Worm (Caenorhabditis elegans) whole organism, L2 larva: Measurements from ENCODE around the gene C28H8.2.

Source experiments
- C34F6.9 ChIP-seq: fragments of 150-350 bp; optimal IDR thresholded peaks from 2 replicates; lab custom pipeline; 2014; ENCODE audit warnings: missing biosample characterization, missing genetic modification characterization
- F13H6.1 ChIP-seq: sonication (generic microtip); optimal IDR thresholded peaks from 2 replicates; lab custom pipeline; 2016; ENCODE audit warnings: missing genetic modification characterization, missing compliant biosample characterization
- R02D3.7 ChIP-seq: fragments of 150-350 bp; optimal IDR thresholded peaks from 2 replicates; lab custom pipeline; 2014; ENCODE audit warnings: missing biosample characterization, missing genetic modification characterization
- Y55F3AM.14 ChIP-seq: fragments of 200-800 bp; sonication (Bioruptor generic); optimal IDR thresholded peaks from 2 replicates; lab custom pipeline; 2018; ENCODE audit warnings: mild to moderate bottlenecking, missing genetic modification characterization, missing compliant biosample characterization
- ZK546.5 ChIP-seq: sonication (generic microtip); optimal IDR thresholded peaks from 2 replicates; lab custom pipeline; 2017; ENCODE audit warnings: missing biosample characterization, missing genetic modification characterization
- ama-1 ChIP-seq: fragments of 150-350 bp; optimal IDR thresholded peaks from 2 replicates; lab custom pipeline; 2018; ENCODE audit warnings: inconsistent platforms
- blmp-1 ChIP-seq: sonication (generic microtip); optimal IDR thresholded peaks from 2 replicates; lab custom pipeline; 2017; ENCODE audit warnings: missing genetic modification characterization, mild to moderate bottlenecking, missing compliant biosample characterization, antibody characterized with exemption, moderate library complexity; ENCODE audit not compliant: insufficient read depth
- ceh-16 ChIP-seq: fragments of 150-350 bp; optimal IDR thresholded peaks from 2 replicates; lab custom pipeline; 2014; ENCODE audit warnings: missing biosample characterization, missing genetic modification characterization
- ceh-82 ChIP-seq: fragments of 150-350 bp; optimal IDR thresholded peaks from 2 replicates; lab custom pipeline; 2014; ENCODE audit warnings: missing biosample characterization, missing genetic modification characterization
- crh-2 ChIP-seq: sonication (generic microtip); optimal IDR thresholded peaks from 2 replicates; lab custom pipeline; 2017; ENCODE audit warnings: missing biosample characterization, missing genetic modification characterization
- dmd-4 ChIP-seq: sonication (generic microtip); optimal IDR thresholded peaks from 2 replicates; lab custom pipeline; 2017; ENCODE audit warnings: missing biosample characterization, missing genetic modification characterization
- egl-27 ChIP-seq: sonication (generic microtip); optimal IDR thresholded peaks from 3 replicates; lab custom pipeline; 2017; ENCODE audit warnings: missing biosample characterization, missing genetic modification reagents, missing genetic modification characterization
- elt-1 ChIP-seq: fragments of 150-350 bp; optimal IDR thresholded peaks from 2 replicates; lab custom pipeline; 2014; ENCODE audit warnings: missing biosample characterization, missing genetic modification characterization
- fos-1 ChIP-seq: fragments of 150-350 bp; optimal IDR thresholded peaks from 2 replicates; lab custom pipeline; 2014; ENCODE audit warnings: missing biosample characterization, missing genetic modification characterization
- gmeb-1 ChIP-seq: fragments of 150-350 bp; optimal IDR thresholded peaks from 2 replicates; lab custom pipeline; 2014; ENCODE audit warnings: missing biosample characterization, missing genetic modification characterization
- lin-11 ChIP-seq: fragments of 150-350 bp; sonication (generic microtip); optimal IDR thresholded peaks from 2 replicates; lab custom pipeline; 2014; ENCODE audit warnings: missing biosample characterization, missing genetic modification characterization, inconsistent platforms, mixed read lengths
- lin-39 ChIP-seq: fragments of 150-350 bp; optimal IDR thresholded peaks from 2 replicates; lab custom pipeline; 2014; ENCODE audit warnings: missing biosample characterization, missing genetic modification reagents, missing genetic modification characterization
- lsy-2 ChIP-seq, 2 experiments: fragments of 150-350 bp in 1 of 2; sonication (generic microtip) in 1 of 2; optimal IDR thresholded peaks; 2 replicates each; lab custom pipeline; 2014 to 2017; ENCODE audit warnings: missing biosample characterization in 2 of 2, missing genetic modification characterization in 2 of 2
- mab-5 ChIP-seq: fragments of 150-350 bp; optimal IDR thresholded peaks from 2 replicates; lab custom pipeline; 2014; ENCODE audit warnings: missing biosample characterization, missing genetic modification characterization
- mbf-1 ChIP-seq: sonication (generic microtip); optimal IDR thresholded peaks from 2 replicates; lab custom pipeline; 2017; ENCODE audit warnings: missing biosample characterization, missing genetic modification characterization
- mdl-1 ChIP-seq, 2 experiments: fragments of 150-350 bp in 1 of 2; sonication (generic microtip) in 1 of 2; optimal IDR thresholded peaks; 2 replicates each; lab custom pipeline; 2017; ENCODE audit warnings: missing biosample characterization in 2 of 2, missing genetic modification characterization in 2 of 2
- nhr-10 ChIP-seq: sonication (generic microtip); optimal IDR thresholded peaks from 2 replicates; lab custom pipeline; 2017; ENCODE audit warnings: missing biosample characterization, missing genetic modification characterization
- nhr-12 ChIP-seq: fragments of 150-350 bp; optimal IDR thresholded peaks from 2 replicates; lab custom pipeline; 2014; ENCODE audit warnings: missing biosample characterization, missing genetic modification characterization
- nhr-129 ChIP-seq: fragments of 150-350 bp; optimal IDR thresholded peaks from 2 replicates; lab custom pipeline; 2014; ENCODE audit warnings: missing biosample characterization, missing genetic modification characterization
- nhr-21 ChIP-seq: fragments of 150-350 bp; optimal IDR thresholded peaks from 2 replicates; lab custom pipeline; 2014; ENCODE audit warnings: missing biosample characterization, missing genetic modification characterization
- nhr-23 ChIP-seq: fragments of 150-350 bp; optimal IDR thresholded peaks from 2 replicates; lab custom pipeline; 2014; ENCODE audit warnings: missing biosample characterization, missing genetic modification reagents, missing genetic modification characterization
- nhr-237 ChIP-seq: fragments of 150-350 bp; optimal IDR thresholded peaks from 2 replicates; lab custom pipeline; 2014; ENCODE audit warnings: missing biosample characterization, missing genetic modification characterization
- nhr-25 ChIP-seq: fragments of 150-350 bp; sonication (generic microtip); optimal IDR thresholded peaks from 3 replicates; lab custom pipeline; 2014; ENCODE audit warnings: missing biosample characterization, missing genetic modification characterization
- nhr-6 ChIP-seq: fragments of 150-350 bp; optimal IDR thresholded peaks from 2 replicates; lab custom pipeline; 2014; ENCODE audit warnings: missing biosample characterization, missing genetic modification characterization
- nhr-77 ChIP-seq: fragments of 150-350 bp; optimal IDR thresholded peaks from 2 replicates; lab custom pipeline; 2014; ENCODE audit warnings: missing biosample characterization, missing genetic modification characterization
- peb-1 ChIP-seq: fragments of 150-350 bp; optimal IDR thresholded peaks from 2 replicates; lab custom pipeline; 2014; ENCODE audit warnings: missing biosample characterization, missing genetic modification characterization
- sma-3 ChIP-seq: sonication (generic microtip); optimal IDR thresholded peaks from 2 replicates; lab custom pipeline; 2016; ENCODE audit warnings: missing genetic modification reagents, missing genetic modification characterization, missing compliant biosample characterization
- sma-9 ChIP-seq, 2 experiments: fragments of 150-350 bp in 1 of 2; sonication (generic microtip) in 1 of 2; optimal IDR thresholded peaks; 2 replicates each; lab custom pipeline; 2014 to 2016; ENCODE audit warnings: missing genetic modification characterization in 2 of 2, mild to moderate bottlenecking in 1 of 2, missing biosample characterization in 1 of 2, missing compliant biosample characterization in 1 of 2, missing genetic modification reagents in 1 of 2, moderate library complexity in 1 of 2
- snpc-4 ChIP-seq: fragments of 150-350 bp; optimal IDR thresholded peaks from 2 replicates; lab custom pipeline; 2014; ENCODE audit warnings: missing biosample characterization, missing genetic modification characterization
- unc-39 ChIP-seq: fragments of 150-350 bp; optimal IDR thresholded peaks from 2 replicates; lab custom pipeline; 2014; ENCODE audit warnings: missing biosample characterization, missing genetic modification characterization
- unc-55 ChIP-seq: fragments of 150-350 bp; sonication (generic microtip); optimal IDR thresholded peaks from 3 replicates; lab custom pipeline; 2014; ENCODE audit warnings: missing biosample characterization, missing genetic modification reagents, missing genetic modification characterization
- unc-62 ChIP-seq: fragments of 150-350 bp; optimal IDR thresholded peaks from 2 replicates; lab custom pipeline; 2014; ENCODE audit warnings: missing biosample characterization, missing genetic modification reagents, missing genetic modification characterization
- ztf-1 ChIP-seq: fragments of 200-800 bp; sonication (Bioruptor generic); conservative IDR thresholded peaks from 2 replicates; pipeline ENCODE4 v1.3.6; 2022; ENCODE audit warnings: missing genetic modification characterization, missing compliant biosample characterization
- ztf-11 ChIP-seq: sonication (generic microtip); optimal IDR thresholded peaks from 2 replicates; lab custom pipeline; 2017; ENCODE audit warnings: missing biosample characterization, missing genetic modification characterization
- ztf-4 ChIP-seq: fragments of 150-350 bp; optimal IDR thresholded peaks from 2 replicates; lab custom pipeline; 2014; ENCODE audit warnings: missing biosample characterization, missing genetic modification characterization

C28H8.2 gene

ce11 chrIII:5876140-5876675, 43.9 kb upstream of the C28H8.2 start, which contains the start of gene aldo-2 (continued):
- TF ChIP-seq ceh-82 (tag; lab: Kevin White, UChicago) (no peak), gmeb-1 (peak; percentile 23)
- TF ChIP-seq, all 48 proteins: peak for 10

ce11 chrIII:5876867-5877641, 43.1 kb upstream of the C28H8.2 start:
- TF ChIP-seq nhr-21 (tag; lab: Kevin White, UChicago) (peak; percentile 52), sma-9 (GFP tag; optimal IDR thresholded peaks at IDR 0.05; lab: Kevin White, UChicago) (no peak), sma-9 (tag; optimal IDR thresholded peaks at IDR 0.05; lab: Kevin White, UChicago) (no peak), lsy-2 (tag; optimal IDR thresholded peaks at IDR 0.05; lab: Kevin White, UChicago) (peak in 1 of 2 experiments; percentile 21), Y55F3AM.14 (GFP tag; lab: Kevin White, UChicago) (no peak), snpc-4 (tag; lab: Kevin White, UChicago) (no peak), nhr-10 (tag; lab: Kevin White, UChicago) (no peak), R02D3.7 (tag; lab: Kevin White, UChicago) (no peak), nhr-77 (no peak), gmeb-1 (peak; percentile 21), sma-3 (GFP tag; lab: Kevin White, UChicago) (peak; percentile 35), crh-2 (tag; lab: Kevin White, UChicago) (peak; percentile 42), mdl-1 (tag; optimal IDR thresholded peaks at IDR 0.05; lab: Kevin White, UChicago) (peak in 1 of 2 experiments; percentile 5), ZK546.5 (tag; lab: Kevin White, UChicago) (no peak), F13H6.1 (no peak), lin-39 (tag; lab: Kevin White, UChicago) (no peak), C34F6.9 (tag; lab: Kevin White, UChicago) (no peak), ztf-4 (no peak), fos-1 (no peak), lin-11 (tag; lab: Kevin White, UChicago) (no peak), nhr-23 (tag; lab: Kevin White, UChicago) (no peak), unc-39 (no peak), dmd-4 (tag; lab: Kevin White, UChicago) (no peak), elt-1 (tag; lab: Kevin White, UChicago) (no peak), nhr-237 (tag; lab: Kevin White, UChicago) (no peak), peb-1 (tag; lab: Kevin White, UChicago) (no peak), unc-55 (GFP tag; lab: Kevin White, UChicago) (no peak), ztf-1 (GFP tag; lab: Robert Waterston, UW) (no peak)
- TF ChIP-seq, all 48 proteins: peak for 6

- TF ChIP-seq nhr-25 (peak; percentile 8), lsy-2 (tag; optimal IDR thresholded peaks at IDR 0.05; lab: Kevin White, UChicago) (peak in 1 of 2 experiments; percentile 76), blmp-1 (peak; percentile 52), nhr-10 (tag; lab: Kevin White, UChicago) (no peak), sma-3 (GFP tag; lab: Kevin White, UChicago) (no peak), dmd-4 (tag; lab: Kevin White, UChicago) (no peak), unc-55 (GFP tag; lab: Kevin White, UChicago) (peak; percentile 15), C34F6.9 (tag; lab: Kevin White, UChicago) (peak; percentile 18), F13H6.1 (no peak)
Measured at ce11 chrIII:5878215-5878614, 41.9 kb upstream of the C28H8.2 start, which contains the start of the genes mig-21 and F01F1.2. mig-21 (minus strand) TSS chrIII:5878380. F01F1.2 (plus strand) TSS chrIII:5878554.

- TF ChIP-seq fos-1, result no peak
- no peak for TF ChIP-seq ztf-4
- no peak for TF ChIP-seq nhr-10 (tag; lab: Kevin White, UChicago)
- TF ChIP-seq nhr-21 (tag; lab: Kevin White, UChicago), result no peak
- TF ChIP-seq dmd-4 (tag; lab: Kevin White, UChicago), result no peak
- no peak for TF ChIP-seq unc-62 (GFP tag; lab: Kevin White, UChicago)
- no peak for TF ChIP-seq nhr-12 (tag; lab: Kevin White, UChicago)
- no peak for TF ChIP-seq egl-27 (tag; lab: Kevin White, UChicago)
- no peak for TF ChIP-seq nhr-77
- TF ChIP-seq sma-3 (GFP tag; lab: Kevin White, UChicago), result no peak
- TF ChIP-seq mbf-1 (tag; lab: Kevin White, UChicago), result no peak
- TF ChIP-seq ceh-16 (tag; lab: Kevin White, UChicago), result no peak
- TF ChIP-seq C34F6.9 (tag; lab: Kevin White, UChicago), result peak; percentile 56
- TF ChIP-seq lsy-2 (tag; optimal IDR thresholded peaks at IDR 0.05; lab: Kevin White, UChicago), result peak; percentile 9 to 57
- no peak for TF ChIP-seq ztf-1 (GFP tag; lab: Robert Waterston, UW)
- no peak for TF ChIP-seq sma-9 (GFP tag; optimal IDR thresholded peaks at IDR 0.05; lab: Kevin White, UChicago)
- no peak for TF ChIP-seq sma-9 (tag; optimal IDR thresholded peaks at IDR 0.05; lab: Kevin White, UChicago)
- TF ChIP-seq mab-5 (tag; lab: Kevin White, UChicago), result no peak
- TF ChIP-seq crh-2 (tag; lab: Kevin White, UChicago), result peak; percentile 52
- no peak for TF ChIP-seq nhr-237 (tag; lab: Kevin White, UChicago)
- no peak for TF ChIP-seq ztf-11
- TF ChIP-seq nhr-129 (tag; lab: Kevin White, UChicago), result no peak
- TF ChIP-seq nhr-25, result peak; percentile 17
- no peak for TF ChIP-seq ama-1 (lab: Kevin White, UChicago)
- no peak for TF ChIP-seq ZK546.5 (tag; lab: Kevin White, UChicago)
- TF ChIP-seq snpc-4 (tag; lab: Kevin White, UChicago), result no peak
- TF ChIP-seq unc-55 (GFP tag; lab: Kevin White, UChicago), result peak; percentile 55
- no peak for TF ChIP-seq nhr-6 (tag; lab: Kevin White, UChicago)
- no peak for TF ChIP-seq Y55F3AM.14 (GFP tag; lab: Kevin White, UChicago)
- no peak for TF ChIP-seq elt-1 (tag; lab: Kevin White, UChicago)
Measured at ce11 chrIII:5879291-5879968, 40.7 kb upstream of the C28H8.2 start, which contains the start of gene hpo-10. hpo-10 (plus strand) TSS chrIII:5879489.
